Worm (Caenorhabditis elegans) whole organism, midembryonic: ENCODE data around the gene H14N18.2.

Source experiments
- T22C8.4 ChIP-seq: fragments of 200-800 bp; sonication (Bioruptor generic); IDR thresholded peaks from 2 replicates; pipeline ENCODE4 v1.3.6; 2022; ENCODE audit warnings: missing genetic modification characterization, missing compliant biosample characterization
- cog-1 ChIP-seq: sonication (generic microtip); optimal IDR thresholded peaks from 2 replicates; lab custom pipeline; 2016; ENCODE audit warnings: missing genetic modification characterization, missing compliant biosample characterization
- flt-1 ChIP-seq: fragments of 200-800 bp; sonication (Bioruptor generic); IDR thresholded peaks from 2 replicates; pipeline ENCODE4 v1.3.6; 2022; ENCODE audit warnings: missing genetic modification characterization, missing compliant biosample characterization
- klf-2 ChIP-seq: fragments of 200-800 bp; sonication (Bioruptor generic); conservative IDR thresholded peaks from 2 replicates; pipeline ENCODE4 v1.3.6; 2022; ENCODE audit warnings: missing genetic modification reagents, missing genetic modification characterization, missing compliant biosample characterization
- med-1 ChIP-seq: sonication (generic microtip); optimal IDR thresholded peaks from 2 replicates; lab custom pipeline; 2017; ENCODE audit warnings: missing genetic modification characterization, mild to moderate bottlenecking, missing compliant biosample characterization, antibody characterized with exemption, missing genetic modification reagents; ENCODE audit not compliant: insufficient read depth
- ref-1 ChIP-seq: fragments of 200-800 bp; sonication (Bioruptor generic); conservative IDR thresholded peaks from 2 replicates; pipeline ENCODE4 v1.3.6; 2022; ENCODE audit warnings: missing genetic modification reagents, missing genetic modification characterization, missing compliant biosample characterization
- tab-1 ChIP-seq: fragments of 200-800 bp; sonication (Bioruptor generic); IDR thresholded peaks from 2 replicates; pipeline ENCODE4 v1.3.6; 2022; ENCODE audit warnings: missing genetic modification characterization, missing compliant biosample characterization

DNA sequence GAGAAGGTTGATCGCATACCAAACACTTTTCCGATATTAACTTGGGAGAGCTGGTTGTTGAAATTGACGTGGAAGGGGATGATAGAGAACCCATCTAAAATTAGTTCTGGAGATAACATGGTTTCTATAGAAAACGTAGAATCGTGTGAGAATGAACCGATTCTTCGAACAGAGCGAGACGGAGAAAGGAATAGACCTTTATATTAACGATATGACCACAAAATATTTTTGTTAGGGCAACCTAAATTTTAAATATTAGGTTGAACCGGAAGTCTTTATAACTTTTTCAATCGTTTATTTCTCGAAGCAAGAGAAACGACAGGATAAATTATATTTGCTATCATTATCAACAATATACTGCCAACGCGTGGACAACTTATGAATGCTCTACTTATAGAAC lies 33.7 kb downstream of the H14N18.2 start, which contains the start of gene nhr-219:
- TF ChIP-seq flt-1 (GFP tag; lab: Robert Waterston, UW) (no peak), med-1 (GFP tag; lab: Kevin White, UChicago) (no peak), klf-2 (no peak), tab-1 (GFP tag; lab: Robert Waterston, UW) (no peak), ref-1 (GFP tag; lab: Robert Waterston, UW) (no peak), cog-1 (no peak), T22C8.4 (GFP tag; lab: Robert Waterston, UW) (no peak)
